Fruit fly (Drosophila melanogaster) whole organism, embryonic: ENCODE measurements around the gene CG13876.

Experiments
- CG10147 ChIP-seq: fragments of 200-800 bp; sonication (Bioruptor generic); optimal IDR thresholded peaks from 2 replicates; lab custom pipeline; 2019; ENCODE audit warnings: missing biosample characterization, mild to moderate bottlenecking, missing genetic modification characterization, moderate library complexity
- CG10565 ChIP-seq: fragments of 200-800 bp; sonication (Bioruptor generic); optimal IDR thresholded peaks from 3 replicates; lab custom pipeline; 2016; ENCODE audit warnings: missing biosample characterization, mild to moderate bottlenecking, missing genetic modification characterization
- CG10654 ChIP-seq: fragments of 200-800 bp; sonication (Bioruptor generic); optimal IDR thresholded peaks from 2 replicates; lab custom pipeline; 2016; ENCODE audit warnings: missing biosample characterization, missing genetic modification characterization
- CG11695 ChIP-seq: fragments of 200-800 bp; sonication (Bioruptor generic); IDR thresholded peaks from 3 replicates; pipeline ENCODE4 v1.3.6; 2022; ENCODE audit warnings: missing biosample characterization, missing genetic modification characterization
- CG13123 ChIP-seq: fragments of 200-800 bp; sonication (Bioruptor generic); optimal IDR thresholded peaks from 2 replicates; lab custom pipeline; 2016; ENCODE audit warnings: missing biosample characterization, missing genetic modification characterization
- CG14667 ChIP-seq: fragments of 200-800 bp; sonication (Bioruptor generic); IDR thresholded peaks from 2 replicates; pipeline ENCODE4 v1.3.6; 2022; ENCODE audit warnings: missing biosample characterization, missing genetic modification characterization
- CG15011 ChIP-seq: fragments of 200-800 bp; sonication (Bioruptor generic); optimal IDR thresholded peaks from 3 replicates; lab custom pipeline; 2018; ENCODE audit warnings: missing biosample characterization, mild to moderate bottlenecking, missing genetic modification characterization
- CG15479 ChIP-seq: fragments of 200-800 bp; sonication (Bioruptor generic); optimal IDR thresholded peaks from 3 replicates; lab custom pipeline; 2019; ENCODE audit warnings: missing biosample characterization, mild to moderate bottlenecking, missing genetic modification characterization, moderate library complexity
- CG17612 ChIP-seq: fragments of 200-800 bp; sonication (Bioruptor generic); IDR thresholded peaks from 2 replicates; pipeline ENCODE4 v1.3.6; 2022; ENCODE audit warnings: missing biosample characterization, missing genetic modification characterization
- CG2678 ChIP-seq: fragments of 200-800 bp; sonication (Bioruptor generic); optimal IDR thresholded peaks from 3 replicates; lab custom pipeline; 2019; ENCODE audit warnings: missing biosample characterization, mild to moderate bottlenecking, missing genetic modification characterization, moderate library complexity
- CG31441 ChIP-seq: fragments of 200-800 bp; sonication (Bioruptor generic); IDR thresholded peaks from 2 replicates; pipeline ENCODE4 v1.3.6; 2022; ENCODE audit warnings: missing biosample characterization, missing genetic modification characterization
- CG3163 ChIP-seq: fragments of 200-800 bp; sonication (Bioruptor generic); optimal IDR thresholded peaks from 3 replicates; lab custom pipeline; 2016; ENCODE audit warnings: missing biosample characterization, missing genetic modification characterization
- CG32772 ChIP-seq: fragments of 200-800 bp; sonication (Bioruptor generic); IDR thresholded peaks from 2 replicates; pipeline ENCODE4 v1.3.6; 2022; ENCODE audit warnings: missing biosample characterization, missing genetic modification characterization
- CG3281 ChIP-seq: fragments of 200-800 bp; sonication (Bioruptor generic); optimal IDR thresholded peaks from 3 replicates; lab custom pipeline; 2017; ENCODE audit warnings: missing biosample characterization, mild to moderate bottlenecking, missing genetic modification characterization
- CG3838 ChIP-seq: fragments of 200-800 bp; sonication (Bioruptor generic); optimal IDR thresholded peaks from 3 replicates; lab custom pipeline; 2016; ENCODE audit warnings: missing biosample characterization, missing genetic modification characterization
- CG42726 ChIP-seq: fragments of 200-800 bp; sonication (Bioruptor generic); IDR thresholded peaks from 2 replicates; pipeline ENCODE4 v1.3.6; 2022; ENCODE audit warnings: missing biosample characterization, missing genetic modification characterization; ENCODE audit not compliant: partially characterized antibody
- CG6683 ChIP-seq: fragments of 200-800 bp; sonication (Bioruptor generic); optimal IDR thresholded peaks from 2 replicates; lab custom pipeline; 2017; ENCODE audit warnings: missing biosample characterization, mild to moderate bottlenecking, missing genetic modification characterization, missing genetic modification reagents
- CG6791 ChIP-seq: fragments of 200-800 bp; sonication (Bioruptor generic); IDR thresholded peaks from 3 replicates; pipeline ENCODE4 v1.3.6; 2022; ENCODE audit warnings: missing biosample characterization, missing genetic modification characterization; ENCODE audit not compliant: partially characterized antibody
- CG7357 ChIP-seq: fragments of 200-800 bp; sonication (Bioruptor generic); IDR thresholded peaks from 3 replicates; pipeline ENCODE4 v1.3.6; 2022; ENCODE audit warnings: missing biosample characterization, missing genetic modification characterization
- CG7839 ChIP-seq: fragments of 200-800 bp; sonication (Bioruptor generic); optimal IDR thresholded peaks from 3 replicates; lab custom pipeline; 2018; ENCODE audit warnings: missing biosample characterization, mild to moderate bottlenecking, missing genetic modification characterization, moderate library complexity
- CG9215 ChIP-seq: fragments of 200-800 bp; sonication (Bioruptor generic); IDR thresholded peaks from 2 replicates; pipeline ENCODE4 v1.3.6; 2022; ENCODE audit warnings: missing biosample characterization, missing genetic modification characterization
- CG9727 ChIP-seq: fragments of 200-800 bp; sonication (Bioruptor generic); optimal IDR thresholded peaks from 3 replicates; lab custom pipeline; 2017; ENCODE audit warnings: missing biosample characterization, mild to moderate bottlenecking, missing genetic modification characterization
- CG9876 ChIP-seq: fragments of 200-800 bp; sonication (Bioruptor generic); optimal IDR thresholded peaks from 2 replicates; lab custom pipeline; 2016; ENCODE audit warnings: missing biosample characterization, missing genetic modification characterization
- D19B ChIP-seq: fragments of 200-800 bp; sonication (Bioruptor generic); optimal IDR thresholded peaks from 2 replicates; lab custom pipeline; 2017; ENCODE audit warnings: missing biosample characterization, mild to moderate bottlenecking, missing genetic modification characterization
- Dek ChIP-seq: fragments of 200-800 bp; sonication (Bioruptor generic); optimal IDR thresholded peaks from 3 replicates; lab custom pipeline; 2019; ENCODE audit warnings: missing biosample characterization, mild to moderate bottlenecking, missing genetic modification characterization, moderate library complexity
- Dfd ChIP-seq, 2 experiments: fragments of >200 bp; optimal IDR thresholded peaks; 2 replicates each; lab custom pipeline; 2017; ENCODE audit warnings: missing biosample characterization in 2 of 2, missing genetic modification characterization in 2 of 2
- Dref ChIP-seq: fragments of 200-800 bp; sonication (Bioruptor generic); IDR thresholded peaks from 2 replicates; pipeline ENCODE4 v1.3.6; 2022; ENCODE audit warnings: missing biosample characterization, missing genetic modification characterization
- Hsf ChIP-seq: fragments of 200-800 bp; sonication (Bioruptor generic); optimal IDR thresholded peaks from 3 replicates; lab custom pipeline; 2016; ENCODE audit warnings: missing biosample characterization, missing genetic modification characterization
- Mrtf ChIP-seq: fragments of 200-800 bp; sonication (Bioruptor generic); IDR thresholded peaks from 3 replicates; pipeline ENCODE4 v1.3.6; 2022; ENCODE audit warnings: missing biosample characterization, missing genetic modification characterization
- Rfx ChIP-seq: fragments of 200-800 bp; sonication (Bioruptor generic); IDR thresholded peaks from 2 replicates; pipeline ENCODE4 v1.3.6; 2022; ENCODE audit warnings: missing biosample characterization, missing genetic modification characterization
- Sox102F ChIP-seq: fragments of 200-800 bp; sonication (Bioruptor generic); optimal IDR thresholded peaks from 2 replicates; lab custom pipeline; 2018; ENCODE audit warnings: missing biosample characterization, mild to moderate bottlenecking, missing genetic modification characterization, moderate library complexity
- Taf1 ChIP-seq: fragments of 200-800 bp; sonication (Bioruptor generic); IDR thresholded peaks from 2 replicates; pipeline ENCODE4 v1.3.6; 2022; ENCODE audit warnings: missing biosample characterization, missing genetic modification characterization
- Xrp1 ChIP-seq: fragments of 200-800 bp; sonication (Bioruptor generic); IDR thresholded peaks from 2 replicates; pipeline ENCODE4 v1.3.6; 2022; ENCODE audit warnings: missing biosample characterization, missing genetic modification characterization
- br ChIP-seq: fragments of >200 bp; optimal IDR thresholded peaks from 2 replicates; lab custom pipeline; 2017
- cg ChIP-seq: fragments of 200-800 bp; sonication (Bioruptor generic); optimal IDR thresholded peaks from 3 replicates; lab custom pipeline; 2019; ENCODE audit warnings: missing biosample characterization, mild to moderate bottlenecking, missing genetic modification characterization, moderate library complexity
- chm ChIP-seq: fragments of 200-800 bp; sonication (Bioruptor generic); IDR thresholded peaks from 2 replicates; pipeline ENCODE4 v1.3.6; 2022; ENCODE audit warnings: missing biosample characterization, missing genetic modification characterization
- crc ChIP-seq: fragments of 200-800 bp; sonication (Bioruptor generic); optimal IDR thresholded peaks from 2 replicates; lab custom pipeline; 2016; ENCODE audit warnings: missing biosample characterization, missing genetic modification characterization
- crp ChIP-seq, 2 experiments: fragments of 200-800 bp; sonication (Bioruptor generic); optimal IDR thresholded peaks; 2 replicates in 1 of 2; 3 replicates in 1 of 2; lab custom pipeline; 2017; ENCODE audit warnings: missing biosample characterization in 2 of 2, missing genetic modification characterization in 2 of 2, mild to moderate bottlenecking in 1 of 2, moderate library complexity in 1 of 2
- da ChIP-seq: fragments of 200-800 bp; sonication (Bioruptor generic); optimal IDR thresholded peaks from 2 replicates; lab custom pipeline; 2016; ENCODE audit warnings: missing biosample characterization, missing genetic modification characterization
- exex ChIP-seq: fragments of 200-800 bp; sonication (Bioruptor generic); optimal IDR thresholded peaks from 4 replicates; lab custom pipeline; 2018; ENCODE audit warnings: missing biosample characterization, mild to moderate bottlenecking, missing genetic modification characterization, moderate library complexity
- gfzf ChIP-seq: fragments of 200-800 bp; sonication (Bioruptor generic); optimal IDR thresholded peaks from 2 replicates; lab custom pipeline; 2016; ENCODE audit warnings: missing biosample characterization, mild to moderate bottlenecking, missing genetic modification characterization, moderate library complexity
- lilli ChIP-seq: fragments of 200-800 bp; sonication (Bioruptor generic); optimal IDR thresholded peaks from 3 replicates; lab custom pipeline; 2016; ENCODE audit warnings: missing biosample characterization, missing genetic modification characterization
- mam ChIP-seq: fragments of 200-800 bp; sonication (Bioruptor generic); optimal IDR thresholded peaks from 3 replicates; lab custom pipeline; 2016; ENCODE audit warnings: missing biosample characterization, missing genetic modification characterization
- pfk ChIP-seq: fragments of 200-800 bp; sonication (Bioruptor generic); optimal IDR thresholded peaks from 2 replicates; lab custom pipeline; 2018; ENCODE audit warnings: missing biosample characterization, mild to moderate bottlenecking, missing genetic modification characterization, moderate library complexity
- pho ChIP-seq: fragments of 200-800 bp; sonication (Bioruptor generic); optimal IDR thresholded peaks from 2 replicates; lab custom pipeline; 2016; ENCODE audit warnings: missing biosample characterization, missing genetic modification characterization
- prd ChIP-seq, 3 experiments: fragments of >200 bp in 2 of 3; fragments of 200-800 bp in 1 of 3; sonication (Bioruptor generic) in 1 of 3; optimal IDR thresholded peaks in 2 of 3; IDR thresholded peaks in 1 of 3; 2 replicates in 2 of 3; 3 replicates in 1 of 3; pipeline versions ENCODE4 v1.3.6 to Lab custom; 2017 to 2022; ENCODE audit warnings: missing biosample characterization in 1 of 3, missing genetic modification characterization in 1 of 3
- psq ChIP-seq: fragments of 200-800 bp; sonication (Bioruptor generic); optimal IDR thresholded peaks from 2 replicates; lab custom pipeline; 2017; ENCODE audit warnings: missing biosample characterization, missing genetic modification characterization
- vfl ChIP-seq: fragments of 200-800 bp; sonication (Bioruptor generic); optimal IDR thresholded peaks from 2 replicates; lab custom pipeline; 2016; ENCODE audit warnings: missing biosample characterization, missing genetic modification characterization
- zen2 ChIP-seq: fragments of 200-800 bp; sonication (Bioruptor generic); IDR thresholded peaks from 3 replicates; pipeline ENCODE4 v1.3.6; 2022; ENCODE audit warnings: missing biosample characterization, missing genetic modification characterization; ENCODE audit not compliant: partially characterized antibody
- zf30C ChIP-seq: fragments of 200-800 bp; sonication (Bioruptor generic); optimal IDR thresholded peaks from 3 replicates; lab custom pipeline; 2018; ENCODE audit warnings: missing biosample characterization, mild to moderate bottlenecking, missing genetic modification characterization

Gene CG13876

dm6 chr3L:246644-247199, 40.8 kb downstream of the CG13876 start (continued):
- TF ChIP-seq CG10147 (GFP tag; lab: Kevin White, UChicago): no peak
- TF ChIP-seq CG3281 (GFP tag; lab: Kevin White, UChicago): peak; percentile 31
- peak; percentile 48 for TF ChIP-seq pfk (GFP tag; lab: Kevin White, UChicago)
- TF ChIP-seq lilli (GFP tag; lab: Kevin White, UChicago): peak; percentile 58
- peak; percentile 42; the same call in 1 of the 2 replicates for TF ChIP-seq chm (GFP tag; lab: Robert Waterston, UW)
- no peak for TF ChIP-seq CG7839
- TF ChIP-seq CG2678 (tag; lab: Kevin White, UChicago): no peak
- TF ChIP-seq br: no peak
- TF ChIP-seq Xrp1 (GFP tag; lab: Robert Waterston, UW): 0 out of 2 replicates have a peak, but pooled peaks have one; percentile 14
- no peak for TF ChIP-seq CG9215 (GFP tag; lab: Robert Waterston, UW)
- TF ChIP-seq da: peak; percentile 43
- peak; percentile 35 for TF ChIP-seq CG9727
- no peak for TF ChIP-seq CG13123 (GFP tag; lab: Kevin White, UChicago)
- TF ChIP-seq CG9876 (GFP tag; lab: Kevin White, UChicago): peak; percentile 44
- peak; percentile 85 for TF ChIP-seq cg
- no peak for TF ChIP-seq CG17612 (GFP tag; lab: Robert Waterston, UW)
- no peak for TF ChIP-seq CG7357 (GFP tag; lab: Robert Waterston, UW)
- TF ChIP-seq zf30C (GFP tag; lab: Kevin White, UChicago): no peak
- TF ChIP-seq CG6791 (GFP tag; lab: Robert Waterston, UW): peak; percentile 83
- peak; percentile 76 for TF ChIP-seq CG15479 (GFP tag; lab: Kevin White, UChicago)
- no peak for TF ChIP-seq prd (optimal IDR thresholded peaks at IDR 0.05; lab: Kevin White, UChicago)
- peak; percentile 57; the same call in 1 of the 3 replicates for TF ChIP-seq prd (GFP tag; IDR thresholded peaks at IDR 0.05; lab: Robert Waterston, UW)
- peak; percentile 49 for TF ChIP-seq gfzf
- TF ChIP-seq zen2 (GFP tag; lab: Robert Waterston, UW): peak; percentile 41; the same call in 2 of the 3 replicates
- no peak for TF ChIP-seq CG14667
- TF ChIP-seq D19B (GFP tag; lab: Kevin White, UChicago): no peak
- no peak for TF ChIP-seq CG15011
- no peak for TF ChIP-seq Dek (tag; lab: Kevin White, UChicago)
- TF ChIP-seq Hsf (GFP tag; lab: Kevin White, UChicago): peak; percentile 49
- peak; percentile 6; the same call in 1 of the 3 replicates for TF ChIP-seq CG11695 (GFP tag; lab: Robert Waterston, UW)
- peak; percentile 41 for TF ChIP-seq mam (GFP tag; lab: Kevin White, UChicago)
- peak; percentile 22 for TF ChIP-seq vfl (GFP tag; lab: Kevin White, UChicago)
- peak in 1 of 2 experiments; percentile 42 for TF ChIP-seq crp (GFP tag; optimal IDR thresholded peaks at IDR 0.05; lab: Kevin White, UChicago)
- no peak for TF ChIP-seq Sox102F (GFP tag; lab: Kevin White, UChicago)
- TF ChIP-seq Mrtf (GFP tag; lab: Robert Waterston, UW): peak; percentile 56; the same call in 2 of the 3 replicates
- TF ChIP-seq CG10654 (GFP tag; lab: Kevin White, UChicago): peak; percentile 31
- TF ChIP-seq CG6683 (GFP tag; lab: Kevin White, UChicago): no peak
- TF ChIP-seq CG10565 (GFP tag; lab: Kevin White, UChicago): no peak
- TF ChIP-seq CG42726 (GFP tag; lab: Robert Waterston, UW): peak; percentile 81
- TF ChIP-seq psq (GFP tag; lab: Kevin White, UChicago): no peak
- peak; percentile 73 for TF ChIP-seq pho (GFP tag; lab: Kevin White, UChicago)
- no peak for TF ChIP-seq exex
- TF ChIP-seq Rfx (GFP tag; lab: Robert Waterston, UW): peak; percentile 78; the same call in 1 of the 2 replicates
- TF ChIP-seq Dref (GFP tag; lab: Robert Waterston, UW): peak; percentile 97
- TF ChIP-seq crc (GFP tag; lab: Kevin White, UChicago): no peak
- TF ChIP-seq CG31441 (GFP tag; lab: Robert Waterston, UW): no peak
- no peak for TF ChIP-seq CG32772 (GFP tag; lab: Robert Waterston, UW)
- TF ChIP-seq CG3838 (GFP tag; lab: Kevin White, UChicago): no peak
- no peak for TF ChIP-seq CG3163 (GFP tag; lab: Kevin White, UChicago)
- TF ChIP-seq Dfd (GFP tag; optimal IDR thresholded peaks at IDR 0.05; lab: Kevin White, UChicago): no peak
- TF ChIP-seq Taf1: no peak
